Worm (Caenorhabditis elegans): ENCODE measurements around the gene cif-1.

DNA sequence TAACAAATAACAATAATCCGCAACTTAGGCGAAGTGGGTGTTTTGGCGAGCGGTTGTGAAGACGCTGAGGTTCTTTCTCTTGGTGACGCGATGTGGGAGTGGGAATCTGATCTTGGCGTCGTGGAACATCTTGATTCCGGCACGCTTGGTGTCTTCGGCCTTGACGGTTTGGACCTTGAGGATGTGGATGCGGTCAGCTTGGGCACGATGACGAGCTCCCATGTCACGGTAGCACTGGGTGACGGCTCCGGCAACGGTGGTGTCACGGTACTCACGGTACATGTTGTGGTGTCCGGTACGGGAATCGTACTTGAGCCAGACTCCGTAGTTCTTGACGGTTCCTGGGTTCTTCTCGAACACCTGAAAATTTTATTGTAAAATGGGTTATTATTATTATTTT is 38.6 kb upstream of the cif-1 start:
- TF ChIP-seq dao-5 (tag; optimal IDR thresholded peaks at IDR 0.05), result no peak
- TF ChIP-seq W03F9.2 (tag; optimal IDR thresholded peaks at IDR 0.05), result no peak

Data from whole organism, L4/young adult.